Fruit fly (Drosophila melanogaster): ENCODE data around the gene Der-1.

Der-1 gene

dm6 chr2L:1986343-1987280 lies 12.9 kb downstream of the Der-1 start (continued):
- no peak for TF ChIP-seq Awh (GFP tag; IDR thresholded peaks at IDR 0.05)
- peak; percentile 99 for TF ChIP-seq exex (tag; optimal IDR thresholded peaks at IDR 0.05)
- TF ChIP-seq bab2 (GFP tag; optimal IDR thresholded peaks at IDR 0.05) = peak; percentile 48
- TF ChIP-seq CG17359 (tag; optimal IDR thresholded peaks at IDR 0.05) = peak; percentile 37
- 0 out of 3 replicates have a peak, but pooled peaks have one; percentile 49 for TF ChIP-seq otp (GFP tag; IDR thresholded peaks at IDR 0.05)
- peak; percentile 67 for TF ChIP-seq caup (GFP tag; optimal IDR thresholded peaks at IDR 0.05; ENCODE audit: severe bottlenecking)
- no peak for TF ChIP-seq nerfin-1 (tag; optimal IDR thresholded peaks at IDR 0.05)
- TF ChIP-seq gro (GFP tag; optimal IDR thresholded peaks at IDR 0.05) = peak; percentile 62
- peak; percentile 35 for TF ChIP-seq Abd-B (GFP tag; optimal IDR thresholded peaks at IDR 0.05)
- peak; percentile 51 for TF ChIP-seq ind (GFP tag; optimal IDR thresholded peaks at IDR 0.05)
- no peak for TF ChIP-seq hkb (optimal IDR thresholded peaks at IDR 0.05)
- peak; percentile 70 for TF ChIP-seq hkb (GFP tag; IDR thresholded peaks at IDR 0.05)
- peak; percentile 16 for TF ChIP-seq CG16863 (GFP tag; optimal IDR thresholded peaks at IDR 0.05)
- TF ChIP-seq H2.0 (GFP tag; IDR thresholded peaks at IDR 0.05) = peak; percentile 58
- no peak for TF ChIP-seq CG17568 (GFP tag; optimal IDR thresholded peaks at IDR 0.05)
- no peak for TF ChIP-seq yki (optimal IDR thresholded peaks at IDR 0.05)
- TF ChIP-seq dpn (GFP tag; optimal IDR thresholded peaks at IDR 0.05) = peak; percentile 26 to 61
- peak; percentile 19 for TF ChIP-seq repo (GFP tag; optimal IDR thresholded peaks at IDR 0.05)
- TF ChIP-seq luna (GFP tag; optimal IDR thresholded peaks at IDR 0.05) = no peak
- TF ChIP-seq stwl (tag; optimal IDR thresholded peaks at IDR 0.05) = no peak
- peak; percentile 42; the same call in 1 of the 2 replicates for TF ChIP-seq CG11696 (GFP tag; IDR thresholded peaks at IDR 0.05)
- no peak for TF ChIP-seq CG33557 (GFP tag; optimal IDR thresholded peaks at IDR 0.05)
- peak; percentile 31 for TF ChIP-seq fd3F (GFP tag; optimal IDR thresholded peaks at IDR 0.05)
- TF ChIP-seq corto (GFP tag; optimal IDR thresholded peaks at IDR 0.05) = no peak
- TF ChIP-seq CG4820 (GFP tag; optimal IDR thresholded peaks at IDR 0.05) = no peak
- TF ChIP-seq CG12155 (GFP tag; optimal IDR thresholded peaks at IDR 0.05) = peak; percentile 35
- TF ChIP-seq Hey (tag; optimal IDR thresholded peaks at IDR 0.05) = no peak
- no peak for TF ChIP-seq CG13287 (GFP tag; IDR thresholded peaks at IDR 0.05; ENCODE audit: partially characterized antibody)
- no peak for TF ChIP-seq Jarid2 (GFP tag; optimal IDR thresholded peaks at IDR 0.05)
- no peak for TF ChIP-seq crc (GFP tag; optimal IDR thresholded peaks at IDR 0.05)
- TF ChIP-seq Trl (optimal IDR thresholded peaks at IDR 0.05) = no peak
- peak; percentile 62 for TF ChIP-seq Trl (GFP tag; optimal IDR thresholded peaks at IDR 0.05)
- TF ChIP-seq CG1233 (GFP tag; optimal IDR thresholded peaks at IDR 0.05) = no peak
- TF ChIP-seq CG8290 (GFP tag; optimal IDR thresholded peaks at IDR 0.05) = no peak
- TF ChIP-seq CG8290 (tag; optimal IDR thresholded peaks at IDR 0.05) = peak in 1 of 2 experiments; percentile 73
- peak; percentile 31; the same call in 1 of the 3 replicates for TF ChIP-seq ken (GFP tag; IDR thresholded peaks at IDR 0.05)
- no peak for TF ChIP-seq CG10979 (tag; optimal IDR thresholded peaks at IDR 0.05)
- TF ChIP-seq Drgx (GFP tag; IDR thresholded peaks at IDR 0.05) = peak; percentile 38; the same call in 1 of the 2 replicates
- TF ChIP-seq fd96Cb (tag; optimal IDR thresholded peaks at IDR 0.05) = peak; percentile 13
- no peak for TF ChIP-seq CG2129 (GFP tag; IDR thresholded peaks at IDR 0.05; ENCODE audit: partially characterized antibody)
- peak; percentile 92 for TF ChIP-seq Med (GFP tag)
- TF ChIP-seq gsb (GFP tag; IDR thresholded peaks at IDR 0.05) = no peak; the same call in 1 of the 2 replicates
- no peak for TF ChIP-seq cad (GFP tag; optimal IDR thresholded peaks at IDR 0.05)
- TF ChIP-seq toy (GFP tag; IDR thresholded peaks at IDR 0.05) = no peak
- TF ChIP-seq Mes4 (GFP tag; optimal IDR thresholded peaks at IDR 0.05) = no peak
- TF ChIP-seq crol (GFP tag; IDR thresholded peaks at IDR 0.05) = no peak
- peak; percentile 21 for TF ChIP-seq CG1792 (GFP tag; optimal IDR thresholded peaks at IDR 0.05)
- TF ChIP-seq Lhr (GFP tag; optimal IDR thresholded peaks at IDR 0.05) = no peak
- TF ChIP-seq CkIIα-i1 (GFP tag; IDR thresholded peaks at IDR 0.05) = no peak
- no peak for TF ChIP-seq Neu2 (GFP tag; optimal IDR thresholded peaks at IDR 0.05; ENCODE audit: borderline replicate concordance)

Measured in whole organism, embryonic.